Worm (Caenorhabditis elegans) whole organism, L4 larva: Measurements from ENCODE around the gene osgn-1.
"Not testable (repeated sequence)": the region's sequence is repeated elsewhere in the genome, so short reads cannot be mapped to it uniquely, and the experiment has no call there.

Experiments used
- F37D6.2 ChIP-seq: sonication (generic microtip); optimal IDR thresholded peaks from 2 replicates; lab custom pipeline; 2016; ENCODE audit warnings: mild to moderate bottlenecking, missing genetic modification characterization, missing compliant biosample characterization
- Y105C5A.15 ChIP-seq: fragments of 200-800 bp; sonication (Bioruptor generic); IDR thresholded peaks from 2 replicates; pipeline ENCODE4 v1.3.6; 2022; ENCODE audit warnings: missing genetic modification characterization, missing compliant biosample characterization
- Y48G9A.11 ChIP-seq: fragments of 200-800 bp; sonication (Bioruptor generic); IDR thresholded peaks from 2 replicates; pipeline ENCODE4 v1.3.6; 2022; ENCODE audit warnings: missing genetic modification reagents, missing genetic modification characterization, missing compliant biosample characterization
- Y75B8A.6 ChIP-seq: fragments of 200-800 bp; sonication (Bioruptor generic); IDR thresholded peaks from 2 replicates; pipeline ENCODE4 v1.3.6; 2022; ENCODE audit warnings: missing genetic modification reagents, missing genetic modification characterization, missing compliant biosample characterization
- aha-1 ChIP-seq: fragments of 150-350 bp; peaks from one replicate; lab custom pipeline; 2014; ENCODE audit warnings: missing biosample characterization, missing genetic modification characterization
- aly-2 ChIP-seq: sonication (generic microtip); optimal IDR thresholded peaks from 2 replicates; lab custom pipeline; 2018; ENCODE audit warnings: missing biosample characterization, missing genetic modification characterization
- attf-4 ChIP-seq: sonication (generic microtip); optimal IDR thresholded peaks from 3 replicates; lab custom pipeline; 2017; ENCODE audit warnings: missing biosample characterization, missing genetic modification characterization
- ceh-28 ChIP-seq: fragments of 150-350 bp; optimal IDR thresholded peaks from 2 replicates; lab custom pipeline; 2014; ENCODE audit warnings: missing biosample characterization, missing genetic modification reagents, missing genetic modification characterization
- ceh-44 ChIP-seq: fragments of 200-800 bp; sonication (Bioruptor generic); IDR thresholded peaks from 2 replicates; pipeline ENCODE4 v1.3.6; 2022; ENCODE audit warnings: missing genetic modification reagents, missing genetic modification characterization, missing compliant biosample characterization
- ces-1 ChIP-seq: fragments of 150-350 bp; sonication (generic microtip); optimal IDR thresholded peaks from 4 replicates; lab custom pipeline; 2014; ENCODE audit warnings: missing biosample characterization, missing genetic modification reagents, missing genetic modification characterization
- cey-2 ChIP-seq: sonication (generic microtip); optimal IDR thresholded peaks from 3 replicates; lab custom pipeline; 2017; ENCODE audit warnings: missing genetic modification characterization, mild to moderate bottlenecking, missing compliant biosample characterization, antibody characterized with exemption, borderline replicate concordance; ENCODE audit not compliant: insufficient read depth
- ctbp-1 ChIP-seq: fragments of 200-800 bp; sonication (Bioruptor generic); IDR thresholded peaks from 2 replicates; pipeline ENCODE4 v1.3.6; 2022; ENCODE audit warnings: missing genetic modification reagents, missing genetic modification characterization, missing compliant biosample characterization
- daf-19 ChIP-seq: fragments of 200-800 bp; sonication (Bioruptor generic); conservative IDR thresholded peaks from 2 replicates; pipeline ENCODE4 v1.3.6; 2022; ENCODE audit warnings: missing genetic modification characterization, missing compliant biosample characterization
- dmd-6 ChIP-seq: fragments of 200-800 bp; sonication (Bioruptor generic); IDR thresholded peaks from 2 replicates; pipeline ENCODE4 v1.3.6; 2022; ENCODE audit warnings: missing genetic modification reagents, missing genetic modification characterization, missing compliant biosample characterization
- dve-1 ChIP-seq: sonication (generic microtip); optimal IDR thresholded peaks from 2 replicates; lab custom pipeline; 2017; ENCODE audit warnings: antibody characterized with exemption, mild to moderate bottlenecking, missing genetic modification characterization, missing compliant biosample characterization; ENCODE audit not compliant: insufficient read depth
- egl-27 ChIP-seq: sonication (generic microtip); optimal IDR thresholded peaks from 3 replicates; lab custom pipeline; 2017; ENCODE audit warnings: missing biosample characterization, missing genetic modification reagents, missing genetic modification characterization
- egl-43 ChIP-seq: fragments of 200-800 bp; sonication (Bioruptor generic); IDR thresholded peaks from 2 replicates; pipeline ENCODE4 v1.3.6; 2022; ENCODE audit warnings: missing genetic modification reagents, missing genetic modification characterization, missing compliant biosample characterization
- gei-8 ChIP-seq: fragments of 200-800 bp; sonication (Bioruptor generic); optimal IDR thresholded peaks from 2 replicates; lab custom pipeline; 2018; ENCODE audit warnings: mild to moderate bottlenecking, missing genetic modification characterization, missing compliant biosample characterization
- hlh-11 ChIP-seq: fragments of 200-800 bp; sonication (Bioruptor generic); optimal IDR thresholded peaks from 2 replicates; lab custom pipeline; 2018; ENCODE audit warnings: mild to moderate bottlenecking, missing genetic modification characterization, missing compliant biosample characterization
- lin-1 ChIP-seq: fragments of 200-800 bp; sonication (Bioruptor generic); IDR thresholded peaks from 2 replicates; pipeline ENCODE4 v1.3.6; 2022; ENCODE audit warnings: missing genetic modification reagents, missing genetic modification characterization, missing compliant biosample characterization
- lin-13 ChIP-seq: fragments of 150-350 bp; optimal IDR thresholded peaks from 2 replicates; lab custom pipeline; 2014; ENCODE audit warnings: missing biosample characterization, missing genetic modification reagents, missing genetic modification characterization
- lin-15B ChIP-seq: fragments of 150-350 bp; sonication (generic microtip); optimal IDR thresholded peaks from 3 replicates; lab custom pipeline; 2014; ENCODE audit warnings: missing biosample characterization, missing genetic modification characterization
- lin-29 ChIP-seq: fragments of 200-800 bp; sonication (Bioruptor generic); IDR thresholded peaks from 2 replicates; pipeline ENCODE4 v1.3.6; 2022; ENCODE audit warnings: missing genetic modification reagents, missing genetic modification characterization, missing compliant biosample characterization
- lir-3 ChIP-seq: sonication (generic microtip); optimal IDR thresholded peaks from 2 replicates; lab custom pipeline; 2016; ENCODE audit warnings: mild to moderate bottlenecking, missing genetic modification characterization, missing compliant biosample characterization
- lsy-2 ChIP-seq, 2 experiments: fragments of 150-350 bp in 1 of 2; sonication (generic microtip) in 1 of 2; optimal IDR thresholded peaks; 2 replicates each; lab custom pipeline; 2014 to 2017; ENCODE audit warnings: missing biosample characterization in 2 of 2, missing genetic modification characterization in 2 of 2
- mdl-1 ChIP-seq, 2 experiments: fragments of 150-350 bp in 1 of 2; sonication (generic microtip) in 1 of 2; optimal IDR thresholded peaks; 2 replicates each; lab custom pipeline; 2014 to 2017; ENCODE audit warnings: missing biosample characterization in 2 of 2, missing genetic modification characterization in 2 of 2
- mep-1 ChIP-seq: fragments of 150-350 bp; sonication (generic microtip); optimal IDR thresholded peaks from 3 replicates; lab custom pipeline; 2014; ENCODE audit warnings: missing biosample characterization, missing genetic modification characterization
- mes-2 ChIP-seq: sonication (generic microtip); optimal IDR thresholded peaks from 2 replicates; lab custom pipeline; 2016; ENCODE audit warnings: missing genotype, mild to moderate bottlenecking, missing genetic modification characterization, missing compliant biosample characterization; ENCODE audit not compliant: poor library complexity, severe bottlenecking
- nhr-11 ChIP-seq: fragments of 150-350 bp; optimal IDR thresholded peaks from 2 replicates; lab custom pipeline; 2014; ENCODE audit warnings: missing biosample characterization, missing genetic modification characterization
- nhr-111 ChIP-seq: fragments of 200-800 bp; sonication (Bioruptor generic); optimal IDR thresholded peaks from 2 replicates; lab custom pipeline; 2018; ENCODE audit warnings: mild to moderate bottlenecking, missing genetic modification characterization, missing compliant biosample characterization
- nhr-42 ChIP-seq: fragments of 200-800 bp; sonication (Bioruptor generic); IDR thresholded peaks from 2 replicates; pipeline ENCODE4 v1.3.6; 2022; ENCODE audit warnings: missing genetic modification characterization, missing compliant biosample characterization
- nhr-48 ChIP-seq: sonication (generic microtip); optimal IDR thresholded peaks from 2 replicates; lab custom pipeline; 2016; ENCODE audit warnings: mild to moderate bottlenecking, missing genetic modification characterization, missing compliant biosample characterization
- pha-4 ChIP-seq, 2 experiments: fragments of 150-350 bp in 1 of 2; fragments of 200-800 bp in 1 of 2; sonication (Bioruptor generic) in 1 of 2; IDR thresholded peaks in 1 of 2; optimal IDR thresholded peaks in 1 of 2; 2 replicates each; pipeline versions ENCODE4 v1.3.6 to Lab custom; 2014 to 2022; ENCODE audit warnings: missing genetic modification characterization in 2 of 2, missing genetic modification reagents in 2 of 2, missing biosample characterization in 1 of 2, missing compliant biosample characterization in 1 of 2
- php-3 ChIP-seq: fragments of 200-800 bp; sonication (Bioruptor generic); IDR thresholded peaks from 2 replicates; pipeline ENCODE4 v1.3.6; 2022; ENCODE audit warnings: missing genetic modification reagents, missing genetic modification characterization, missing compliant biosample characterization
- rbr-2 ChIP-seq: sonication (generic microtip); optimal IDR thresholded peaks from 2 replicates; lab custom pipeline; 2016; ENCODE audit warnings: missing genotype, missing genetic modification characterization, missing compliant biosample characterization
- set-16 ChIP-seq: fragments of 200-800 bp; sonication (Bioruptor generic); IDR thresholded peaks from 2 replicates; pipeline ENCODE4 v1.3.6; 2022; ENCODE audit warnings: missing genetic modification reagents, missing genetic modification characterization, missing compliant biosample characterization
- tag-97 ChIP-seq: fragments of 200-800 bp; sonication (Bioruptor generic); IDR thresholded peaks from 2 replicates; pipeline ENCODE4 v1.3.6; 2022; ENCODE audit warnings: missing genetic modification characterization, missing compliant biosample characterization
- tra-1 ChIP-seq: fragments of 200-800 bp; sonication (Bioruptor generic); IDR thresholded peaks from 2 replicates; pipeline ENCODE4 v1.3.6; 2022; ENCODE audit warnings: missing genetic modification reagents, missing genetic modification characterization, missing compliant biosample characterization
- unc-62 ChIP-seq, 3 experiments: fragments of 150-350 bp in 1 of 3; sonication (generic microtip); optimal IDR thresholded peaks in 2 of 3; peaks in 1 of 3; 1 replicate in 1 of 3; 2 replicates in 2 of 3; lab custom pipeline; 2014 to 2017; ENCODE audit warnings: missing biosample characterization in 3 of 3, missing genetic modification characterization in 3 of 3, missing genetic modification reagents in 3 of 3, missing genotype in 1 of 3
- vab-7 ChIP-seq: fragments of 200-800 bp; sonication (Bioruptor generic); IDR thresholded peaks from 2 replicates; pipeline ENCODE4 v1.3.6; 2022; ENCODE audit warnings: missing genetic modification reagents, missing genetic modification characterization, missing compliant biosample characterization
- zfp-2 ChIP-seq: sonication (generic microtip); optimal IDR thresholded peaks from 2 replicates; lab custom pipeline; 2016; ENCODE audit warnings: mild to moderate bottlenecking, missing genetic modification characterization, missing compliant biosample characterization
- ztf-11 ChIP-seq: fragments of 150-350 bp; optimal IDR thresholded peaks from 2 replicates; lab custom pipeline; 2014; ENCODE audit warnings: missing biosample characterization, missing genetic modification characterization

osgn-1 gene

DNA sequence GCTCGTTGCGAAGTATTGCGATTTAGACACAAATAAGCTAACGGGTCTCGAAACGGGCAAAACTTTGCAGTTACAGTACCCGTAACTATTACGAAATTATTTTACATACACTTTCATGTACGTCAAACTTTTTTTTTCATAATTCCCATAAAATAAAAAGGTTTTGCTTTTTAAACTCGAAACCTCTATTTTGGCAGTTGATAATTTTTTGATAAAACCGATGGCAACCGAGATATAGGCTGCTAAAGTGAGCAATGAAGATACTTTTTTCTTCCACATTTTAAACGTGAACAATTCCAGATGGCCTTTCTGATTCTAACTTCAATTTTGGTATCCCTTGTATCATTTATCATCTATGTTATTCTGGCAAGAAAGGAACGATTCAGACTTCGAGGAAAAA is 10.0 kb upstream of the osgn-1 start, which contains the start of gene cyp-25A6:
TSS of gene cyp-25A6 (plus strand) at position 301 of the 400 bp plus-strand sequence.
- not testable (repeated sequence) for TF ChIP-seq pha-4 (GFP tag; IDR thresholded peaks at IDR 0.05; lab: Robert Waterston, UW); pha-4 (tag; optimal IDR thresholded peaks at IDR 0.05; lab: Kevin White, UChicago); ceh-28 (tag; lab: Kevin White, UChicago); ztf-11 (tag; lab: Kevin White, UChicago)

ce11 chrIV:4204275-4204674 is 2.9 kb upstream of the osgn-1 start, which contains the start of gene pax-2:
Gene pax-2 (minus strand): TSS chrIV:4204375.
- no peak for TF ChIP-seq daf-19 (GFP tag; lab: Robert Waterston, UW)
- TF ChIP-seq Y105C5A.15 (GFP tag; lab: Robert Waterston, UW), result no peak
- TF ChIP-seq php-3 (GFP tag; lab: Robert Waterston, UW), result no peak
- TF ChIP-seq nhr-11 (tag; lab: Kevin White, UChicago), result no peak
- TF ChIP-seq egl-27, result no peak
- TF ChIP-seq aha-1 (tag; lab: Kevin White, UChicago), result no peak

ce11 chrIV:4209084-4209483 is 1.9 kb downstream of the osgn-1 start:
- TF ChIP-seq zfp-2 (tag; lab: Kevin White, UChicago), result no peak

DNA sequence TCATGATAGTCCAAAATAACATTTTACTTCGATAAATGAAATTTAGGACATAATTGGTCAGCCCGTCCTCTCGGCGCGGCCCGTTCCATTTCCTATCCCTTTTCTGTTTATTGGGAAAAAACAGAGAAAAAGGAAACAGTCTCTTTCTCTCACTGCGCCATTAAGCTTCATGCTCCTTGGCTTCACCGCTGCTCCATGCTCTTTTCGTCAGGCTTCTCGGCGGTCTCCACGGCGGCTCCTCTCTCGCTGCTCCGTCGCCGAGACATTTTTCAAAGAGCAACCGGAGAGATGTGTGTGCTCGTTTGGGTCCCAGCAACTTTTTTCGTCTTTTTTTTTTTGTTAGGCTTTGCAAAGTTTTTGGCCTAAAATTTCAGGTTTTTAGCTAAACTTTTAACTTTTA is 3.7 kb downstream of the osgn-1 start:
- TF ChIP-seq set-16 (GFP tag; lab: Robert Waterston, UW) (peak; percentile 74), attf-4 (no peak), lsy-2 (tag; optimal IDR thresholded peaks at IDR 0.05; lab: Kevin White, UChicago) (peak in 1 of 2 experiments; percentile 5), mdl-1 (tag; optimal IDR thresholded peaks at IDR 0.05; lab: Kevin White, UChicago) (peak; percentile 33 to 67), nhr-111 (GFP tag; lab: Kevin White, UChicago) (no peak), mes-2 (tag; lab: Kevin White, UChicago) (peak; percentile 12), aly-2 (tag; lab: Kevin White, UChicago) (no peak), ctbp-1 (GFP tag; lab: Robert Waterston, UW) (0 out of 2 replicates have a peak, but pooled peaks have one; percentile 20), hlh-11 (tag; lab: Kevin White, UChicago) (peak; percentile 2), unc-62 (GFP tag; optimal IDR thresholded peaks at IDR 0.05 in 1 of 2; lab: Kevin White, UChicago) (peak in 1 of 2 experiments; percentile 78), unc-62 (tag; optimal IDR thresholded peaks at IDR 0.05; lab: Kevin White, UChicago) (no peak), rbr-2 (tag; lab: Kevin White, UChicago) (peak; percentile 44)

DNA sequence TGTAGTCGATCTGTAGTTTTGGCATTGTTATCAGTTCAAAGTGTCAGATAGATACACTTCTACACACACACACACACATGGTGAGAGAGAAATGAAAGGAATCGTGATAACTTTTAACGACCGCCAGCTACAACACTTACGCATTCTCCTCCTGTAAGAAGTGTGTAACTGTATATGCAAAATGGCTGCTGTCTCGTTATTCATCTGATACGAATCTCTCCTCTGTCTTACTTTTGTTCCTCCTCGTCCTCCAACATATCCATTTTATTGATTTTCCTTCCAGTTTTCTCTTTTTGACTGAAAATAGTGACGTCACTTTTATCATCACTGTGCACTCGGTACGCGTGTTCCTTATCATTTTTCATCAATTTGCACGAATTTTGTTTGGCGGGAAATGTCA is 5.5 kb downstream of the osgn-1 start:
- TF ChIP-seq tra-1 (GFP tag; lab: Robert Waterston, UW), result no peak
- no peak for TF ChIP-seq tag-97 (GFP tag; lab: Robert Waterston, UW)
- no peak for TF ChIP-seq nhr-42 (GFP tag; lab: Robert Waterston, UW)
- TF ChIP-seq ceh-44 (GFP tag; lab: Robert Waterston, UW), result no peak
- no peak for TF ChIP-seq vab-7 (GFP tag; lab: Robert Waterston, UW)
- TF ChIP-seq mep-1, result peak; percentile 0
- no peak for TF ChIP-seq cey-2 (tag; lab: Kevin White, UChicago)
- TF ChIP-seq lin-13 (GFP tag; lab: Kevin White, UChicago), result peak; percentile 50
- TF ChIP-seq lin-1 (GFP tag; lab: Robert Waterston, UW), result no peak
- TF ChIP-seq lir-3, result no peak
- TF ChIP-seq set-16 (GFP tag; lab: Robert Waterston, UW), result no peak
- TF ChIP-seq nhr-111 (GFP tag; lab: Kevin White, UChicago), result no peak
- no peak for TF ChIP-seq ces-1 (GFP tag; lab: Kevin White, UChicago)
- TF ChIP-seq Y75B8A.6, result no peak
- no peak for TF ChIP-seq F37D6.2 (tag; lab: Kevin White, UChicago)
- TF ChIP-seq nhr-48 (tag; lab: Kevin White, UChicago), result peak; percentile 78
- no peak for TF ChIP-seq egl-43
- TF ChIP-seq ztf-11 (tag; lab: Kevin White, UChicago), result no peak
- no peak for TF ChIP-seq lin-29 (GFP tag; lab: Robert Waterston, UW)
- peak; percentile 46 for TF ChIP-seq dve-1 (tag; lab: Kevin White, UChicago)
- peak; percentile 43; the same call in 1 of the 2 replicates for TF ChIP-seq php-3 (GFP tag; lab: Robert Waterston, UW)
- TF ChIP-seq dmd-6, result peak; percentile 70
- TF ChIP-seq Y48G9A.11 (GFP tag; lab: Robert Waterston, UW), result no peak
- no peak for TF ChIP-seq gei-8 (GFP tag; lab: Kevin White, UChicago)
- no peak for TF ChIP-seq zfp-2 (tag; lab: Kevin White, UChicago)
- TF ChIP-seq lin-15B, result no peak
